Worm (Caenorhabditis elegans): ENCODE results near the gene srx-64.

DNA sequence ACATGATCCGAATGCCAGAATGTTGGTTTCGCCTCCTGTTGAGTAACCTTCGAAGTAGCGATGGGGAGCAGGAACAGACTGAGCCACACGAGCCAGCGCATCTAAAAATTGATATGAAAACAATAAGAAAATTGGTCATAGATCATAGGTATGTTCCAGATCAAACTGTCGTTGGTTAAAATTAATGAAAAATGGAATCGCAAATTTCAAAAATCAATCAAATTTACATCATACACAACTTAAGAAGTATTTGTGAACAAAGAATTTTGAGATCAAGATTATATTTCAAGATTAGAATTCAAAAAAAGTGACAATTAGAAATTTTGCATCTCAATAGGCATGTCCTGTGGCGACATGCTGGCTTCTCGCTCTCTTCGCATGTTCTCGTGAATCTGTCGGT lies 38.4 kb upstream of the srx-64 start, which contains the start of gene C17E7.9:
- TF ChIP-seq ztf-3 (GFP tag; optimal IDR thresholded peaks at IDR 0.05) (no peak), unc-62 (GFP tag; optimal IDR thresholded peaks at IDR 0.05) (no peak), snpc-4 (GFP tag; optimal IDR thresholded peaks at IDR 0.05) (no peak), snpc-4 (tag; optimal IDR thresholded peaks at IDR 0.05) (no peak), F55B11.4 (tag; optimal IDR thresholded peaks at IDR 0.05; ENCODE audit: borderline replicate concordance, insufficient read depth) (no peak), B0019.2 (GFP tag; conservative IDR thresholded peaks at IDR 0.05) (no peak), zim-3 (tag; optimal IDR thresholded peaks at IDR 0.05) (no peak)
